Worm (Caenorhabditis elegans) whole organism, L4 larva: ENCODE results near the gene srh-269.
A peak's percentile ranks its signal among the peaks of the same experiment; 100 is the strongest.

ENCODE experiments used
- ZK546.5 ChIP-seq, 2 experiments: sonication (generic microtip); optimal IDR thresholded peaks; 2 replicates each; lab custom pipeline; 2017; ENCODE audit warnings: missing biosample characterization in 2 of 2, missing genetic modification characterization in 2 of 2
- lin-38 ChIP-seq: fragments of 200-800 bp; sonication (Bioruptor generic); IDR thresholded peaks from 2 replicates; pipeline ENCODE4 v1.3.6; 2022; ENCODE audit warnings: missing genetic modification reagents, missing genetic modification characterization, missing compliant biosample characterization
- nhr-111 ChIP-seq: fragments of 200-800 bp; sonication (Bioruptor generic); optimal IDR thresholded peaks from 2 replicates; lab custom pipeline; 2018; ENCODE audit warnings: mild to moderate bottlenecking, missing genetic modification characterization, missing compliant biosample characterization
- nhr-48 ChIP-seq: sonication (generic microtip); optimal IDR thresholded peaks from 2 replicates; lab custom pipeline; 2016; ENCODE audit warnings: mild to moderate bottlenecking, missing genetic modification characterization, missing compliant biosample characterization
- pqm-1 ChIP-seq: sonication (generic microtip); optimal IDR thresholded peaks from 2 replicates; lab custom pipeline; 2017; ENCODE audit warnings: missing biosample characterization, missing genetic modification characterization
- spr-3 ChIP-seq: fragments of 200-800 bp; sonication (Bioruptor generic); optimal IDR thresholded peaks from 2 replicates; lab custom pipeline; 2018; ENCODE audit warnings: mild to moderate bottlenecking, missing genetic modification characterization, missing compliant biosample characterization

The srh-269 gene

ce11 chrV:16540657-16541056 lies 51.2 kb downstream of the srh-269 start:
- TF ChIP-seq spr-3 (GFP tag; lab: Kevin White, UChicago) (no peak), pqm-1 (tag; lab: Kevin White, UChicago) (no peak), ZK546.5 (tag; optimal IDR thresholded peaks at IDR 0.05; lab: Kevin White, UChicago) (no peak), nhr-48 (tag; lab: Kevin White, UChicago) (no peak), nhr-111 (GFP tag; lab: Kevin White, UChicago) (no peak), lin-38 (GFP tag; lab: Robert Waterston, UW) (0 out of 2 replicates have a peak, but pooled peaks have one; percentile 19)
